Worm (Caenorhabditis elegans): ENCODE data around the gene ccep-97.

DNA sequence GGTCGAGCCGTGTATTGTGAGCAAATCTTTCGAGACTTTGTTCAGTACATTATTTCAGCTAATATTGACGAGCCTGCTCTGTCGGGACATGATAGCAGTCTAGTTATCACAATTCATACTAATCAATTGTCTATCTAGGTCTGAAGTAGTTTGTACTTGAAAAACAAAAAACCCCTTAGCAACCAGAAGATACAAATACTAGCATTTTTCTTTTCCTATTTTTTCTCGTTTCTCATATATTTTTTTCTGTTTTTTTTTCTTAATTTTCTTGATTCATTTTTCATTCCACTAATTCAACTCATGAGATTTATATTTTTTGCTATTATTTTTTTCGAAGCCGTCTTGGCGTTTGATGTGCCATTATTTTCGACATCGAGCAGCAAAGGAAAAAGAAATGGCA is 31.3 kb downstream of the ccep-97 start, which contains the start of gene R02F11.9:
- TF ChIP-seq ama-1 (optimal IDR thresholded peaks at IDR 0.05) (no peak), sea-1 (GFP tag; conservative IDR thresholded peaks at IDR 0.05) (no peak), hmbx-1 (tag; optimal IDR thresholded peaks at IDR 0.05) (no peak), B0310.2 (tag; optimal IDR thresholded peaks at IDR 0.05) (no peak), tra-4 (tag; optimal IDR thresholded peaks at IDR 0.05) (no peak), F13C5.2 (tag; optimal IDR thresholded peaks at IDR 0.05) (no peak), flt-1 (GFP tag; IDR thresholded peaks at IDR 0.05) (no peak)
